Fruit fly (Drosophila melanogaster): ENCODE data around the gene eIF4E1.

The eIF4E1 gene

dm6 chr3L:9364131-9364530, 38.1 kb downstream of the eIF4E1 start, which contains the start of gene mRRF1:
TSS of gene mRRF1 (plus strand) at chr3L:9364350.
- no peak for TF ChIP-seq CG17801 (GFP tag; optimal IDR thresholded peaks at IDR 0.05; ENCODE audit: partially characterized antibody)

- peak; percentile 62 for TF ChIP-seq CG17801 (GFP tag; optimal IDR thresholded peaks at IDR 0.05; ENCODE audit: partially characterized antibody)
Measured at dm6 chr3L:9361894-9362293, 40.4 kb downstream of the eIF4E1 start, which contains the start of gene CG34456. TSS of gene CG34456 (plus strand) at chr3L:9362108.

dm6 chr3L:9360217-9360692, 42.0 kb downstream of the eIF4E1 start, which contains the start of gene Pdxk:
TSS of gene Pdxk (plus strand) at chr3L:9360316.
- peak; percentile 47 for TF ChIP-seq CG17801 (GFP tag; optimal IDR thresholded peaks at IDR 0.05; ENCODE audit: partially characterized antibody)

dm6 chr3L:9358713-9359040, 43.6 kb downstream of the eIF4E1 start, which contains the start of the genes UGP and Svip:
TSS of gene UGP (minus strand) at chr3L:9358935.
TSS of gene Svip (plus strand) at chr3L:9358999.
- no peak for TF ChIP-seq CG17801 (GFP tag; optimal IDR thresholded peaks at IDR 0.05; ENCODE audit: partially characterized antibody)

- TF ChIP-seq CG17801 (GFP tag; optimal IDR thresholded peaks at IDR 0.05; ENCODE audit: partially characterized antibody): no peak
Measured at dm6 chr3L:9357830-9358712, 44.2 kb downstream of the eIF4E1 start.

- TF ChIP-seq CG17801 (GFP tag; optimal IDR thresholded peaks at IDR 0.05; ENCODE audit: partially characterized antibody): no peak
Measured at dm6 chr3L:9356138-9356753, 46.0 kb downstream of the eIF4E1 start.

- peak; percentile 8 for TF ChIP-seq CG17801 (GFP tag; optimal IDR thresholded peaks at IDR 0.05; ENCODE audit: partially characterized antibody)
Measured at dm6 chr3L:9355555-9355954, 46.7 kb downstream of the eIF4E1 start.

dm6 chr3L:9353733-9354132, 48.5 kb downstream of the eIF4E1 start, which contains the start of gene CG32040:
TSS of gene CG32040 (plus strand) at chr3L:9354033.
- TF ChIP-seq CG17801 (GFP tag; optimal IDR thresholded peaks at IDR 0.05; ENCODE audit: partially characterized antibody): no peak

Measured in ovary, adult (tissue).